Fruit fly (Drosophila melanogaster) whole organism, wandering third instar larva: Measurements from ENCODE around the gene CG34348.

ENCODE experiments used
- Myc ChIP-seq: fragments of >200 bp; optimal IDR thresholded peaks from 2 replicates; lab custom pipeline; 2017
- foxo ChIP-seq, 2 experiments: fragments of 200-800 bp; sonication (Bioruptor generic); optimal IDR thresholded peaks; 2 replicates in 1 of 2; 3 replicates in 1 of 2; lab custom pipeline; 2016 to 2017; ENCODE audit warnings: missing biosample characterization in 2 of 2, missing genetic modification characterization in 2 of 2

Gene CG34348

DNA sequence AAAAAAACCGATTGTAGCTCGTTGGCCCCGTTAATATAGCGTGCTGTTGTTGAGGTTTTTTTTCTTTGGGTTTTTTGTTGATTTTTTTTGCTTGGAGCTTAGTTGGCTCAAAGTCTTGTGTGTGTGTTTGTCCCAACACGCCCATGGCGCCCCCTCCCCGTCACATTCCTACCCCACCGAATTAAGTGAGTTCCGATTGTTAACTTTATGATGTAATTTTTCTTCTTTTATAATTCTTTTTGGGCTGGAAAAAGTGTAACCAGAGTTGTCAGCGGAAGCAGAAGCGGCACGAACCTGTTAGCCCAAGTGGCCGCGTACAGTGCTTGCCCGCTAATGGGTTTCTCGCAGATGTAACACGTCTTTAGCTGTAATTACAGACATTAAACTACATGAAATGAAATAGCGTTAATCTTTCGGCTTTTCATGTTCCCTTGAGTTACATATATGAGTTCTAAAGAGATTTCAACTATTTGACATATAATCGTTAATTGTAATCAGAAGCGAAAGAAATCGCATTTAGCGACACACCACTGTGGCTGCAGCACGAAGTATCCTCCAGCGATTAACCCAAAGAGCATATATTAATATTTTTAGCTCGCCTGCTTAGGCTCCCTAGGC lies 53.4 kb downstream of the CG34348 start:
- peak in 1 of 2 experiments; percentile 10 for TF ChIP-seq foxo (GFP tag; optimal IDR thresholded peaks at IDR 0.05; lab: Kevin White, UChicago)
- no peak for TF ChIP-seq Myc
- TF ChIP-seq, all 38 proteins: peak for 1
